Worm (Caenorhabditis elegans): ENCODE data around the gene acl-3.

- no peak for TF ChIP-seq ztf-4 (tag; optimal IDR thresholded peaks at IDR 0.05)
- TF ChIP-seq jun-1 (tag; optimal IDR thresholded peaks at IDR 0.05): no peak
- TF ChIP-seq aly-2 (tag; optimal IDR thresholded peaks at IDR 0.05): no peak
- TF ChIP-seq nhr-12 (tag; optimal IDR thresholded peaks at IDR 0.05): no peak
- no peak for TF ChIP-seq ama-1 (optimal IDR thresholded peaks at IDR 0.05)
- no peak for TF ChIP-seq nhr-77 (tag; optimal IDR thresholded peaks at IDR 0.05)
- no peak for TF ChIP-seq zag-1 (tag; optimal IDR thresholded peaks at IDR 0.05)
- TF ChIP-seq ztf-11 (tag; optimal IDR thresholded peaks at IDR 0.05): no peak
- TF ChIP-seq mml-1 (tag; optimal IDR thresholded peaks at IDR 0.05): no peak
- no peak for TF ChIP-seq egl-27 (tag; optimal IDR thresholded peaks at IDR 0.05)
Observed at ce11 chrIV:11688018-11688417, 36.2 kb upstream of the acl-3 start, which contains the start of gene ZK792.5.
